Worm (Caenorhabditis elegans): ENCODE measurements around the gene ZK287.4.

ce11 chrV:9651294-9651693 is 34.2 kb downstream of the ZK287.4 start, which contains the start of gene T06E4.21:
- TF ChIP-seq nhr-237 (tag; optimal IDR thresholded peaks at IDR 0.05) (no peak), nhr-6 (tag; optimal IDR thresholded peaks at IDR 0.05) (no peak), nhr-23 (tag; optimal IDR thresholded peaks at IDR 0.05) (no peak), ZK546.5 (tag; optimal IDR thresholded peaks at IDR 0.05) (no peak), zag-1 (tag; optimal IDR thresholded peaks at IDR 0.05) (no peak), ztf-11 (tag; optimal IDR thresholded peaks at IDR 0.05) (no peak), mdl-1 (tag; optimal IDR thresholded peaks at IDR 0.05) (no peak), unc-62 (GFP tag; optimal IDR thresholded peaks at IDR 0.05) (no peak), unc-55 (GFP tag; optimal IDR thresholded peaks at IDR 0.05) (no peak), nhr-77 (tag; optimal IDR thresholded peaks at IDR 0.05) (no peak), ceh-82 (tag; optimal IDR thresholded peaks at IDR 0.05) (no peak)
